Worm (Caenorhabditis elegans) whole organism, late embryonic: ENCODE results near the gene srw-43.

ENCODE experiments used
- C08G9.2 ChIP-seq: sonication (generic microtip); optimal IDR thresholded peaks from 2 replicates; lab custom pipeline; 2016; ENCODE audit warnings: mild to moderate bottlenecking, missing genetic modification characterization, moderate library complexity, missing compliant biosample characterization
- C38D4.7 ChIP-seq: fragments of 200-800 bp; sonication (Bioruptor generic); optimal IDR thresholded peaks from 2 replicates; lab custom pipeline; 2018; ENCODE audit warnings: mild to moderate bottlenecking, missing genetic modification characterization, moderate library complexity, missing compliant biosample characterization
- F13H6.1 ChIP-seq: sonication (generic microtip); optimal IDR thresholded peaks from 2 replicates; lab custom pipeline; 2016; ENCODE audit warnings: missing genetic modification characterization, missing compliant biosample characterization
- K02D7.2 ChIP-seq: sonication (generic microtip); optimal IDR thresholded peaks from 2 replicates; lab custom pipeline; 2017; ENCODE audit warnings: mild to moderate bottlenecking, missing genetic modification characterization, missing compliant biosample characterization
- K09A11.1 ChIP-seq: sonication (generic microtip); optimal IDR thresholded peaks from 2 replicates; lab custom pipeline; 2017; ENCODE audit warnings: antibody characterized with exemption, mild to moderate bottlenecking, missing genetic modification characterization, missing compliant biosample characterization; ENCODE audit not compliant: insufficient read depth
- ceh-19 ChIP-seq: fragments of 200-800 bp; sonication (Bioruptor generic); optimal IDR thresholded peaks from 2 replicates; lab custom pipeline; 2018; ENCODE audit warnings: mild to moderate bottlenecking, missing genetic modification characterization, missing compliant biosample characterization
- ceh-22 ChIP-seq: sonication (generic microtip); optimal IDR thresholded peaks from 2 replicates; lab custom pipeline; 2017; ENCODE audit warnings: missing biosample characterization, missing genetic modification characterization
- ceh-34 ChIP-seq: sonication (generic microtip); optimal IDR thresholded peaks from 2 replicates; lab custom pipeline; 2016; ENCODE audit warnings: mild to moderate bottlenecking, missing genetic modification characterization, missing compliant biosample characterization
- ceh-45 ChIP-seq: fragments of 200-800 bp; sonication (Bioruptor generic); IDR thresholded peaks from 2 replicates; pipeline ENCODE4 v1.3.6; 2022; ENCODE audit warnings: missing genetic modification reagents, missing genetic modification characterization, missing compliant biosample characterization
- ceh-6 ChIP-seq: fragments of 200-800 bp; sonication (Bioruptor generic); optimal IDR thresholded peaks from 2 replicates; lab custom pipeline; 2018; ENCODE audit warnings: mild to moderate bottlenecking, missing genetic modification characterization, missing compliant biosample characterization
- ceh-9 ChIP-seq: sonication (generic microtip); optimal IDR thresholded peaks from 2 replicates; lab custom pipeline; 2016; ENCODE audit warnings: mild to moderate bottlenecking, missing genetic modification characterization, inconsistent platforms, missing compliant biosample characterization
- che-1 ChIP-seq: sonication (generic microtip); optimal IDR thresholded peaks from 2 replicates; lab custom pipeline; 2016; ENCODE audit warnings: mild to moderate bottlenecking, missing genetic modification characterization, missing compliant biosample characterization
- dmd-4 ChIP-seq: sonication (generic microtip); optimal IDR thresholded peaks from 2 replicates; lab custom pipeline; 2016; ENCODE audit warnings: borderline replicate concordance, missing genetic modification characterization, missing compliant biosample characterization
- dve-1 ChIP-seq: sonication (generic microtip); optimal IDR thresholded peaks from 2 replicates; lab custom pipeline; 2017; ENCODE audit warnings: antibody characterized with exemption, mild to moderate bottlenecking, missing genetic modification characterization, missing compliant biosample characterization
- elt-2 ChIP-seq: sonication (generic microtip); optimal IDR thresholded peaks from 2 replicates; lab custom pipeline; 2016; ENCODE audit warnings: missing genetic modification reagents, missing genetic modification characterization, missing compliant biosample characterization
- ets-4 ChIP-seq: sonication (generic microtip); optimal IDR thresholded peaks from 2 replicates; lab custom pipeline; 2016; ENCODE audit warnings: missing genetic modification characterization, missing compliant biosample characterization
- eyg-1 ChIP-seq: sonication (generic microtip); optimal IDR thresholded peaks from 2 replicates; lab custom pipeline; 2016; ENCODE audit warnings: missing genotype, missing genetic modification characterization, missing compliant biosample characterization
- fax-1 ChIP-seq: sonication (generic microtip); optimal IDR thresholded peaks from 2 replicates; lab custom pipeline; 2016; ENCODE audit warnings: missing genotype, missing genetic modification characterization, missing compliant biosample characterization
- gmeb-2 ChIP-seq: sonication (generic microtip); optimal IDR thresholded peaks from 2 replicates; lab custom pipeline; 2016; ENCODE audit warnings: missing genetic modification characterization, inconsistent platforms, missing compliant biosample characterization
- hlh-13 ChIP-seq: fragments of 200-800 bp; sonication (Bioruptor generic); optimal IDR thresholded peaks from 2 replicates; lab custom pipeline; 2018; ENCODE audit warnings: mild to moderate bottlenecking, missing genetic modification characterization, missing compliant biosample characterization
- hlh-30 ChIP-seq: sonication (generic microtip); optimal IDR thresholded peaks from 2 replicates; lab custom pipeline; 2017; ENCODE audit warnings: antibody characterized with exemption, missing genetic modification characterization, missing compliant biosample characterization; ENCODE audit not compliant: insufficient read depth
- lim-6 ChIP-seq: sonication (generic microtip); optimal IDR thresholded peaks from 2 replicates; lab custom pipeline; 2016; ENCODE audit warnings: missing genetic modification characterization, missing compliant biosample characterization
- lin-11 ChIP-seq: fragments of 200-800 bp; sonication (Bioruptor generic); optimal IDR thresholded peaks from 2 replicates; lab custom pipeline; 2018; ENCODE audit warnings: mild to moderate bottlenecking, missing genetic modification characterization, missing compliant biosample characterization
- madf-2 ChIP-seq: sonication (generic microtip); optimal IDR thresholded peaks from 2 replicates; lab custom pipeline; 2017; ENCODE audit warnings: missing genetic modification characterization, missing compliant biosample characterization
- mec-3 ChIP-seq: sonication (generic microtip); optimal IDR thresholded peaks from 2 replicates; lab custom pipeline; 2016; ENCODE audit warnings: borderline replicate concordance, missing genetic modification characterization, missing compliant biosample characterization
- nfya-1 ChIP-seq: sonication (generic microtip); optimal IDR thresholded peaks from 2 replicates; lab custom pipeline; 2017; ENCODE audit warnings: missing genetic modification characterization, mild to moderate bottlenecking, missing compliant biosample characterization, antibody characterized with exemption, moderate library complexity
- nhr-232 ChIP-seq: sonication (generic microtip); optimal IDR thresholded peaks from 2 replicates; lab custom pipeline; 2016; ENCODE audit warnings: missing genetic modification characterization, missing compliant biosample characterization
- npax-4 ChIP-seq: sonication (generic microtip); optimal IDR thresholded peaks from 2 replicates; lab custom pipeline; 2016; ENCODE audit warnings: missing genetic modification characterization, missing compliant biosample characterization
- pat-9 ChIP-seq: fragments of 200-800 bp; sonication (Bioruptor generic); optimal IDR thresholded peaks from 2 replicates; lab custom pipeline; 2018; ENCODE audit warnings: mild to moderate bottlenecking, missing genetic modification characterization, moderate library complexity, missing compliant biosample characterization
- pax-1 ChIP-seq: fragments of 150-350 bp; optimal IDR thresholded peaks from 2 replicates; lab custom pipeline; 2014; ENCODE audit warnings: missing biosample characterization, missing genetic modification characterization
- pha-4 ChIP-seq: fragments of 150-350 bp; optimal IDR thresholded peaks from 2 replicates; lab custom pipeline; 2018; ENCODE audit warnings: missing biosample characterization, missing genetic modification reagents, missing genetic modification characterization
- pros-1 ChIP-seq: fragments of 150-350 bp; optimal IDR thresholded peaks from 2 replicates; lab custom pipeline; 2014; ENCODE audit warnings: missing biosample characterization, missing genetic modification reagents, missing genetic modification characterization
- rnt-1 ChIP-seq: sonication (generic microtip); optimal IDR thresholded peaks from 2 replicates; lab custom pipeline; 2016; ENCODE audit warnings: missing genetic modification characterization, missing compliant biosample characterization
- sdc-2 ChIP-seq: sonication (generic microtip); optimal IDR thresholded peaks from 2 replicates; lab custom pipeline; 2016; ENCODE audit warnings: missing genotype, missing genetic modification characterization, missing compliant biosample characterization
- sox-4 ChIP-seq: sonication (generic microtip); optimal IDR thresholded peaks from 2 replicates; lab custom pipeline; 2017; ENCODE audit warnings: mild to moderate bottlenecking, missing genetic modification characterization, inconsistent platforms, missing compliant biosample characterization
- syd-9 ChIP-seq: sonication (generic microtip); optimal IDR thresholded peaks from 2 replicates; lab custom pipeline; 2016; ENCODE audit warnings: mild to moderate bottlenecking, missing genetic modification characterization, moderate library complexity, missing compliant biosample characterization
- tbx-7 ChIP-seq: sonication (generic microtip); optimal IDR thresholded peaks from 2 replicates; lab custom pipeline; 2016; ENCODE audit warnings: missing genotype, missing genetic modification characterization, missing compliant biosample characterization
- ttx-3 ChIP-seq: sonication (generic microtip); optimal IDR thresholded peaks from 2 replicates; lab custom pipeline; 2016; ENCODE audit warnings: missing genetic modification reagents, missing genetic modification characterization, missing compliant biosample characterization
- unc-3 ChIP-seq, 2 experiments: fragments of 200-800 bp in 1 of 2; sonication (Bioruptor generic) in 1 of 2; sonication (generic microtip) in 1 of 2; conservative IDR thresholded peaks in 1 of 2; optimal IDR thresholded peaks in 1 of 2; 2 replicates each; pipeline versions ENCODE4 v1.3.6 to Lab custom; 2016 to 2022; ENCODE audit warnings: missing compliant biosample characterization in 2 of 2, missing genetic modification characterization in 2 of 2, missing genetic modification reagents in 1 of 2
- unc-55 ChIP-seq: sonication (generic microtip); optimal IDR thresholded peaks from 2 replicates; lab custom pipeline; 2017; ENCODE audit warnings: missing biosample characterization, missing genetic modification reagents, missing genetic modification characterization
- unc-86 ChIP-seq: sonication (generic microtip); optimal IDR thresholded peaks from 2 replicates; lab custom pipeline; 2016; ENCODE audit warnings: missing genetic modification characterization, missing compliant biosample characterization

The srw-43 gene

DNA sequence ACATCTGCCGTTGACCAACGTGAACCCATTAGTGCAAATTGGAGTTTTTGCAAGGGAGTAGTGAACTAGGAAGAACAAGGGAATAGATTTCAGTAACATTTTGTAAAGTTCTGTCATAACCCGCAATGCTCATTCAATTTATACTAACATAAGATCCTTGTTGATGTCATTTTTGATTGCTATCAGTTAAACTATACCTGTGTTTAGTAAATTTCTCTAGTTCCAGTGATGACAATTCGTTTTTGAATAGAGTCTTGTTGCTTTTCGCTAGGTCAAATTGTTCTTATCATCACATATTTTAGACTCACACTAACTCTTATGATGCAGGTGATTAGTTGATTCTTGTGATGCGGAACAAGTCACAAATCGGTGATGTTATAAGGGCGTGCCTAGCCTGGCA, 20.7 kb downstream of the srw-43 start, which contains the start of gene clec-9:
clec-9 (minus strand) TSS at position 101 of the 400 bp plus-strand sequence.
- TF ChIP-seq pat-9 = no peak
- TF ChIP-seq dve-1 = no peak
- no peak for TF ChIP-seq sox-4
- no peak for TF ChIP-seq ceh-9
- no peak for TF ChIP-seq dmd-4
- TF ChIP-seq pros-1 = no peak
- TF ChIP-seq unc-3 (GFP tag; conservative IDR thresholded peaks at IDR 0.05; lab: Robert Waterston, UW) = no peak
- no peak for TF ChIP-seq unc-3 (tag; optimal IDR thresholded peaks at IDR 0.05; lab: Kevin White, UChicago)
- TF ChIP-seq tbx-7 (tag; lab: Kevin White, UChicago) = no peak
- TF ChIP-seq ceh-45 (GFP tag; lab: Robert Waterston, UW) = no peak
- no peak for TF ChIP-seq pax-1 (tag; lab: Kevin White, UChicago)
- no peak for TF ChIP-seq pha-4 (tag; lab: Kevin White, UChicago)
- no peak for TF ChIP-seq npax-4
- TF ChIP-seq fax-1 (tag; lab: Kevin White, UChicago) = no peak
- no peak for TF ChIP-seq syd-9 (tag; lab: Kevin White, UChicago)
- TF ChIP-seq ceh-19 (GFP tag; lab: Kevin White, UChicago) = no peak
- TF ChIP-seq sdc-2 = no peak

- TF ChIP-seq dmd-4 (no peak), C08G9.2 (tag; lab: Kevin White, UChicago) (no peak), C38D4.7 (GFP tag; lab: Kevin White, UChicago) (no peak), unc-55 (no peak), tbx-7 (tag; lab: Kevin White, UChicago) (no peak), ceh-6 (GFP tag; lab: Kevin White, UChicago) (no peak), elt-2 (tag; lab: Kevin White, UChicago) (no peak)
These were observed 28.0 kb downstream of the srw-43 start for ce11 chrV:16713797-16714196.

- TF ChIP-seq unc-86 (tag; lab: Kevin White, UChicago) (no peak), hlh-30 (tag; lab: Kevin White, UChicago) (no peak), ets-4 (tag; lab: Kevin White, UChicago) (no peak), che-1 (tag; lab: Kevin White, UChicago) (no peak), eyg-1 (tag; lab: Kevin White, UChicago) (no peak), pros-1 (no peak), C38D4.7 (GFP tag; lab: Kevin White, UChicago) (no peak), lin-11 (tag; lab: Kevin White, UChicago) (no peak), elt-2 (tag; lab: Kevin White, UChicago) (no peak), nfya-1 (no peak), dve-1 (no peak), K09A11.1 (tag; lab: Kevin White, UChicago) (no peak), F13H6.1 (no peak), dmd-4 (no peak), ceh-22 (tag; lab: Kevin White, UChicago) (no peak), ceh-34 (tag; lab: Kevin White, UChicago) (no peak)
These were observed 30.7 kb downstream of the srw-43 start, which contains the start of gene srh-137 for ce11 chrV:16716574-16716973. TSS of gene srh-137 (minus strand) at chrV:16716674.

- TF ChIP-seq madf-2 (tag; lab: Kevin White, UChicago) (no peak), ceh-22 (tag; lab: Kevin White, UChicago) (no peak), elt-2 (tag; lab: Kevin White, UChicago) (no peak), mec-3 (tag; lab: Kevin White, UChicago) (no peak), hlh-13 (GFP tag; lab: Kevin White, UChicago) (no peak), hlh-30 (tag; lab: Kevin White, UChicago) (no peak), nhr-232 (no peak), gmeb-2 (tag; lab: Kevin White, UChicago) (no peak), lim-6 (tag; lab: Kevin White, UChicago) (no peak), ttx-3 (tag; lab: Kevin White, UChicago) (no peak), K02D7.2 (tag; lab: Kevin White, UChicago) (no peak), pat-9 (no peak), rnt-1 (tag; lab: Kevin White, UChicago) (no peak)
These were observed 37.9 kb downstream of the srw-43 start, which contains the start of gene nhr-112 for ce11 chrV:16723744-16724143. TSS of gene nhr-112 (minus strand) at chrV:16723844.
